Fruit fly (Drosophila melanogaster) whole organism, embryonic: ENCODE data around the gene CG12112.

Experiments
- BEAF-32 ChIP-seq: fragments of 200-800 bp; sonication (Bioruptor generic); optimal IDR thresholded peaks from 3 replicates; lab custom pipeline; 2017; ENCODE audit warnings: missing biosample characterization, missing genetic modification characterization, mild to moderate bottlenecking, moderate library complexity, missing genetic modification reagents
- CG10267 ChIP-seq: fragments of 200-800 bp; sonication (Bioruptor generic); optimal IDR thresholded peaks from 2 replicates; lab custom pipeline; 2018; ENCODE audit warnings: missing biosample characterization, mild to moderate bottlenecking, missing genetic modification characterization, moderate library complexity
- CG10321 ChIP-seq: fragments of 200-800 bp; sonication (Bioruptor generic); IDR thresholded peaks from 2 replicates; pipeline ENCODE4 v1.3.6; 2022; ENCODE audit warnings: missing biosample characterization, missing genetic modification characterization
- CG10543 ChIP-seq: fragments of 200-800 bp; sonication (Bioruptor generic); optimal IDR thresholded peaks from 3 replicates; lab custom pipeline; 2017; ENCODE audit warnings: missing biosample characterization, mild to moderate bottlenecking, missing genetic modification characterization, moderate library complexity
- CG12299 ChIP-seq: fragments of 200-800 bp; sonication (Bioruptor generic); optimal IDR thresholded peaks from 2 replicates; lab custom pipeline; 2018; ENCODE audit warnings: missing biosample characterization, mild to moderate bottlenecking, missing genetic modification characterization
- CG12659 ChIP-seq: fragments of 200-800 bp; sonication (Bioruptor generic); optimal IDR thresholded peaks from 3 replicates; lab custom pipeline; 2017; ENCODE audit warnings: mild to moderate bottlenecking, missing biosample characterization, missing genetic modification reagents, missing genetic modification characterization
- CG13296 ChIP-seq: fragments of 200-800 bp; sonication (Bioruptor generic); optimal IDR thresholded peaks from 3 replicates; lab custom pipeline; 2018; ENCODE audit warnings: missing biosample characterization, mild to moderate bottlenecking, missing genetic modification characterization
- CG14965 ChIP-seq: fragments of 200-800 bp; sonication (Bioruptor generic); optimal IDR thresholded peaks from 2 replicates; lab custom pipeline; 2016; ENCODE audit warnings: missing biosample characterization, missing genetic modification characterization, borderline replicate concordance
- CG15269 ChIP-seq: fragments of 200-800 bp; sonication (Bioruptor generic); optimal IDR thresholded peaks from 2 replicates; lab custom pipeline; 2018; ENCODE audit warnings: missing biosample characterization, mild to moderate bottlenecking, missing genetic modification characterization, moderate library complexity
- CG18599 ChIP-seq: fragments of 200-800 bp; sonication (Bioruptor generic); optimal IDR thresholded peaks from 3 replicates; lab custom pipeline; 2017; ENCODE audit warnings: missing biosample characterization, missing genetic modification characterization, mild to moderate bottlenecking, moderate library complexity, missing genetic modification reagents
- CG2120 ChIP-seq: fragments of 200-800 bp; sonication (Bioruptor generic); optimal IDR thresholded peaks from 3 replicates; lab custom pipeline; 2016; ENCODE audit warnings: missing biosample characterization, missing genetic modification characterization
- CG2129 ChIP-seq: fragments of 200-800 bp; sonication (Bioruptor generic); IDR thresholded peaks from 2 replicates; pipeline ENCODE4 v1.3.6; 2022; ENCODE audit warnings: missing biosample characterization, missing genetic modification characterization; ENCODE audit not compliant: partially characterized antibody
- CG2712 ChIP-seq: fragments of 200-800 bp; optimal IDR thresholded peaks from 3 replicates; lab custom pipeline; 2019; ENCODE audit warnings: missing biosample characterization, mild to moderate bottlenecking, missing genetic modification characterization, moderate library complexity
- CG31365 ChIP-seq: fragments of 200-800 bp; sonication (Bioruptor generic); optimal IDR thresholded peaks from 2 replicates; lab custom pipeline; 2018; ENCODE audit warnings: missing biosample characterization, mild to moderate bottlenecking, missing genetic modification characterization
- CG3163 ChIP-seq: fragments of 200-800 bp; sonication (Bioruptor generic); optimal IDR thresholded peaks from 3 replicates; lab custom pipeline; 2016; ENCODE audit warnings: missing biosample characterization, missing genetic modification characterization
- CG42726 ChIP-seq: fragments of 200-800 bp; sonication (Bioruptor generic); IDR thresholded peaks from 2 replicates; pipeline ENCODE4 v1.3.6; 2022; ENCODE audit warnings: missing biosample characterization, missing genetic modification characterization; ENCODE audit not compliant: partially characterized antibody
- CG6813 ChIP-seq: fragments of 200-800 bp; sonication (Bioruptor generic); optimal IDR thresholded peaks from 2 replicates; lab custom pipeline; 2017; ENCODE audit warnings: missing biosample characterization, missing genetic modification characterization, mild to moderate bottlenecking, moderate library complexity, missing genetic modification reagents
- CG7556 ChIP-seq: fragments of 200-800 bp; sonication (Bioruptor generic); optimal IDR thresholded peaks from 2 replicates; lab custom pipeline; 2017; ENCODE audit warnings: missing biosample characterization, mild to moderate bottlenecking, missing genetic modification characterization
- CG7745 ChIP-seq: fragments of 200-800 bp; sonication (Bioruptor generic); optimal IDR thresholded peaks from 2 replicates; lab custom pipeline; 2018; ENCODE audit warnings: missing biosample characterization, mild to moderate bottlenecking, missing genetic modification characterization, moderate library complexity
- CG7928 ChIP-seq: fragments of 200-800 bp; sonication (Bioruptor generic); optimal IDR thresholded peaks from 2 replicates; lab custom pipeline; 2017; ENCODE audit warnings: missing biosample characterization, mild to moderate bottlenecking, missing genetic modification characterization
- CG9797 ChIP-seq: fragments of 200-800 bp; sonication (Bioruptor generic); optimal IDR thresholded peaks from 3 replicates; lab custom pipeline; 2018; ENCODE audit warnings: missing biosample characterization, mild to moderate bottlenecking, missing genetic modification characterization
- E2f1 ChIP-seq: fragments of 200-800 bp; sonication (Bioruptor generic); IDR thresholded peaks from 2 replicates; pipeline ENCODE4 v1.3.6; 2022; ENCODE audit warnings: missing biosample characterization, missing genetic modification characterization
- MTF-1 ChIP-seq: fragments of 200-800 bp; sonication (Bioruptor generic); optimal IDR thresholded peaks from 2 replicates; lab custom pipeline; 2018; ENCODE audit warnings: missing biosample characterization, mild to moderate bottlenecking, missing genetic modification characterization, borderline replicate concordance
- Max ChIP-seq: fragments of 200-800 bp; sonication (Bioruptor generic); optimal IDR thresholded peaks from 2 replicates; lab custom pipeline; 2016; ENCODE audit warnings: missing biosample characterization, mild to moderate bottlenecking, missing genetic modification characterization
- Mes4 ChIP-seq: fragments of 200-800 bp; sonication (Bioruptor generic); optimal IDR thresholded peaks from 2 replicates; lab custom pipeline; 2016; ENCODE audit warnings: missing biosample characterization, missing genetic modification characterization
- Xrp1 ChIP-seq: fragments of 200-800 bp; sonication (Bioruptor generic); IDR thresholded peaks from 2 replicates; pipeline ENCODE4 v1.3.6; 2022; ENCODE audit warnings: missing biosample characterization, missing genetic modification characterization
- ap ChIP-seq: fragments of 200-800 bp; sonication (Bioruptor generic); IDR thresholded peaks from 2 replicates; pipeline ENCODE4 v1.3.6; 2022; ENCODE audit warnings: missing biosample characterization, missing genetic modification characterization
- ash1 ChIP-seq: fragments of 200-800 bp; sonication (Bioruptor generic); optimal IDR thresholded peaks from 2 replicates; lab custom pipeline; 2018; ENCODE audit warnings: missing biosample characterization, mild to moderate bottlenecking, missing genetic modification characterization
- chn ChIP-seq: fragments of 200-800 bp; sonication (Bioruptor generic); optimal IDR thresholded peaks from 2 replicates; lab custom pipeline; 2016; ENCODE audit warnings: missing biosample characterization, missing genetic modification characterization
- crol ChIP-seq: fragments of 200-800 bp; sonication (Bioruptor generic); IDR thresholded peaks from 2 replicates; pipeline ENCODE4 v1.3.6; 2022; ENCODE audit warnings: missing biosample characterization, missing genetic modification characterization
- eve ChIP-seq, 2 experiments: fragments of >200 bp; optimal IDR thresholded peaks; 2 replicates each; lab custom pipeline; 2017; ENCODE audit warnings: missing biosample characterization in 2 of 2, missing genetic modification characterization in 2 of 2
- exex ChIP-seq: fragments of 200-800 bp; sonication (Bioruptor generic); optimal IDR thresholded peaks from 4 replicates; lab custom pipeline; 2018; ENCODE audit warnings: missing biosample characterization, mild to moderate bottlenecking, missing genetic modification characterization, moderate library complexity
- fd102C ChIP-seq: fragments of 200-800 bp; sonication (Bioruptor generic); optimal IDR thresholded peaks from 2 replicates; lab custom pipeline; 2018; ENCODE audit warnings: missing biosample characterization, mild to moderate bottlenecking, missing genetic modification characterization, moderate library complexity
- fd3F ChIP-seq: fragments of 200-800 bp; sonication (Bioruptor generic); optimal IDR thresholded peaks from 2 replicates; lab custom pipeline; 2018; ENCODE audit warnings: missing biosample characterization, mild to moderate bottlenecking, missing genetic modification characterization, moderate library complexity
- fru ChIP-seq: fragments of >200 bp; optimal IDR thresholded peaks from 2 replicates; lab custom pipeline; 2017
- gfzf ChIP-seq: fragments of 200-800 bp; sonication (Bioruptor generic); optimal IDR thresholded peaks from 2 replicates; lab custom pipeline; 2016; ENCODE audit warnings: missing biosample characterization, mild to moderate bottlenecking, missing genetic modification characterization, moderate library complexity
- insv ChIP-seq, 2 experiments: fragments of 200-800 bp; sonication (Bioruptor generic); optimal IDR thresholded peaks; 3 replicates each; lab custom pipeline; 2016 to 2018; ENCODE audit warnings: missing biosample characterization in 2 of 2, missing genetic modification characterization in 2 of 2
- inv ChIP-seq: fragments of 200-800 bp; sonication (Bioruptor generic); IDR thresholded peaks from 2 replicates; pipeline ENCODE4 v1.3.6; 2022; ENCODE audit warnings: missing biosample characterization, missing genetic modification characterization; ENCODE audit not compliant: partially characterized antibody
- mld ChIP-seq: fragments of 200-800 bp; sonication (Bioruptor generic); IDR thresholded peaks from 3 replicates; pipeline ENCODE4 v1.3.6; 2022; ENCODE audit warnings: missing biosample characterization, missing genetic modification characterization; ENCODE audit not compliant: partially characterized antibody
- pan ChIP-seq, 4 experiments: fragments of >200 bp in 3 of 4; fragments of 200-800 bp in 1 of 4; sonication (Bioruptor generic) in 1 of 4; optimal IDR thresholded peaks in 3 of 4; IDR thresholded peaks in 1 of 4; 2 replicates each; pipeline versions ENCODE4 v1.3.6 to Lab custom; 2017 to 2022; ENCODE audit warnings: missing biosample characterization in 2 of 4, missing genetic modification characterization in 2 of 4, mixed read lengths in 1 of 4
- pum ChIP-seq: fragments of 200-800 bp; sonication (Bioruptor generic); optimal IDR thresholded peaks from 2 replicates; lab custom pipeline; 2016; ENCODE audit warnings: missing biosample characterization, missing genetic modification characterization
- run ChIP-seq: fragments of 200-800 bp; sonication (Bioruptor generic); optimal IDR thresholded peaks from 3 replicates; lab custom pipeline; 2018; ENCODE audit warnings: missing biosample characterization, mild to moderate bottlenecking, missing genetic modification characterization
- vnd ChIP-seq: fragments of 200-800 bp; sonication (Bioruptor generic); IDR thresholded peaks from 3 replicates; pipeline ENCODE4 v1.3.6; 2022; ENCODE audit warnings: missing biosample characterization, missing genetic modification characterization; ENCODE audit not compliant: partially characterized antibody
- wek ChIP-seq: fragments of 200-800 bp; sonication (Bioruptor generic); optimal IDR thresholded peaks from 3 replicates; lab custom pipeline; 2018; ENCODE audit warnings: missing biosample characterization, mild to moderate bottlenecking, missing genetic modification characterization, moderate library complexity
- wor ChIP-seq: fragments of 200-800 bp; sonication (Bioruptor generic); IDR thresholded peaks from 2 replicates; pipeline ENCODE4 v1.3.6; 2022; ENCODE audit warnings: missing biosample characterization, missing genetic modification characterization
- zen2 ChIP-seq: fragments of 200-800 bp; sonication (Bioruptor generic); IDR thresholded peaks from 3 replicates; pipeline ENCODE4 v1.3.6; 2022; ENCODE audit warnings: missing biosample characterization, missing genetic modification characterization; ENCODE audit not compliant: partially characterized antibody

The CG12112 gene

DNA sequence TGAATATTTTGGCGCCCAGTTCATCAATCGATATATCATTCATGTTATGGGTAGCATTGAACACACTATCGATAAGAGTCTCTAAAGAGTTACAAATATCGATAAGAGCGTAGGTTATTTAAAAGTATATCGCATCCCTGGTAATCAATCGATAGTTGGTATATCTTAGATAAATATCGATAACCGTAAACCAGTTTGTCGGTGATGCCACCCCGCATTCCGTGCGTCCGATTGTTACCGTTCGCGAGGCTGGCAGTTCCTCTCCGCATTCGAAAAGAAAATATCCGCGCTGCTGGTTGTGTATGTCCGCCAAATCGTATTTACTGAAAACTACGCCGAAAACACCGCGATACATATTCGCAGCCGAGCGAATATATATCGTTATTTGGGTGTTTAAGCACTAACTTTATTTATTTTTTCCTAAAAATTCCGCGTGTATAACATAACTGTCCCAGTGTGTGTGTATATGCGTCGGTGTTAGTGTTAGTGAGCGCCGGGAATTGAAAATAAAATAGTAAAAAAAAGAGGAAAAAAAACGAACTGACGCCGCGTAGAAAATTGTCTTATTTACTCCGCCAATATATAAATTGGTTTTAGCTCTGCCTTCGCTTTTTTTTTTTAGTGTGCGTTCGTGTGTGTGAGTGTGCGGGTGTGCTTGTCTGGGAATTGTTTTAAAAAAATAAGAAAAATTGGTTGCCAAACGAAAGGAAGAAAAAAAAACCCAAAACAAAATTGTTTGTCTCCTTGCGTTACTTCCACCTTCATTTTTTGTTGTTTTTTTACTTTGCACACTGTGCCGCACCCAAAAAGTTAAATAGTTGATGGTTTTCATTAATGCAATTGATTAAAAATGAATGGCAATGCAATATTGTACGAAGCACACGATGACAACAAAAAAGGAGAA is 42.6 kb downstream of the CG12112 start, which contains the start of gene Nrg (continued):
- TF ChIP-seq pum (GFP tag; lab: Kevin White, UChicago) (no peak), CG18599 (GFP tag; lab: Kevin White, UChicago) (peak; percentile 43), CG15269 (peak; percentile 41), E2f1 (GFP tag; lab: Robert Waterston, UW) (no peak), CG13296 (peak; percentile 43), Mes4 (GFP tag; lab: Kevin White, UChicago) (peak; percentile 3), CG31365 (tag; lab: Kevin White, UChicago) (no peak), pan (optimal IDR thresholded peaks at IDR 0.05; lab: Kevin White, UChicago) (no peak), pan (GFP tag; optimal IDR thresholded peaks at IDR 0.05 in 1 of 2, IDR thresholded peaks at IDR 0.05 in 1 of 2) (peak in 1 of 2 experiments; percentile 23), insv (GFP tag; optimal IDR thresholded peaks at IDR 0.05; lab: Kevin White, UChicago) (peak in 1 of 2 experiments; percentile 52), run (tag; lab: Kevin White, UChicago) (peak; percentile 21), CG9797 (peak; percentile 51), CG10267 (tag; lab: Kevin White, UChicago) (peak; percentile 78), exex (peak; percentile 27), Max (GFP tag; lab: Kevin White, UChicago) (peak; percentile 26), wek (peak; percentile 27), CG6813 (GFP tag; lab: Kevin White, UChicago) (peak; percentile 24), inv (GFP tag; lab: Robert Waterston, UW) (peak; percentile 98), gfzf (GFP tag; lab: Kevin White, UChicago) (peak; percentile 42), CG2712 (tag; lab: Kevin White, UChicago) (peak; percentile 48), zen2 (GFP tag; lab: Robert Waterston, UW) (peak; percentile 100), ap (GFP tag; lab: Robert Waterston, UW) (no peak), wor (GFP tag; lab: Robert Waterston, UW) (no peak), eve (GFP tag; optimal IDR thresholded peaks at IDR 0.05; lab: Kevin White, UChicago) (peak in 1 of 2 experiments; percentile 60), CG10543 (GFP tag; lab: Kevin White, UChicago) (peak; percentile 65), CG12299 (tag; lab: Kevin White, UChicago) (peak; percentile 59), vnd (GFP tag; lab: Robert Waterston, UW) (peak; percentile 98), CG7556 (GFP tag; lab: Kevin White, UChicago) (peak; percentile 0), fd3F (no peak), CG7745 (tag; lab: Kevin White, UChicago) (no peak), CG7928 (GFP tag; lab: Kevin White, UChicago) (peak; percentile 87), CG12659 (GFP tag; lab: Kevin White, UChicago) (peak; percentile 79), CG2120 (GFP tag; lab: Kevin White, UChicago) (peak; percentile 27), CG3163 (peak; percentile 13), CG42726 (GFP tag; lab: Robert Waterston, UW) (peak; percentile 99), CG2129 (GFP tag; lab: Robert Waterston, UW) (peak; percentile 99), chn (peak; percentile 16), crol (no peak), Xrp1 (no peak), fru (no peak), CG14965 (GFP tag; lab: Kevin White, UChicago) (no peak), fd102C (GFP tag; lab: Kevin White, UChicago) (no peak), CG10321 (GFP tag; lab: Robert Waterston, UW) (no peak), BEAF-32 (GFP tag; lab: Kevin White, UChicago) (peak; percentile 98), MTF-1 (GFP tag; lab: Kevin White, UChicago) (peak; percentile 58), ash1 (GFP tag; lab: Kevin White, UChicago) (peak; percentile 46), mld (peak; percentile 98)
